Worm (Caenorhabditis elegans) whole organism, late embryonic: ENCODE results near the gene alg-4.

ENCODE experiments used
- ceh-6 ChIP-seq: fragments of 200-800 bp; sonication (Bioruptor generic); optimal IDR thresholded peaks from 2 replicates; lab custom pipeline; 2018; ENCODE audit warnings: mild to moderate bottlenecking, missing genetic modification characterization, missing compliant biosample characterization
- elt-2 ChIP-seq: sonication (generic microtip); optimal IDR thresholded peaks from 2 replicates; lab custom pipeline; 2016; ENCODE audit warnings: missing genetic modification reagents, missing genetic modification characterization, missing compliant biosample characterization
- ets-4 ChIP-seq: sonication (generic microtip); optimal IDR thresholded peaks from 2 replicates; lab custom pipeline; 2016; ENCODE audit warnings: missing genetic modification characterization, missing compliant biosample characterization
- madf-2 ChIP-seq: sonication (generic microtip); optimal IDR thresholded peaks from 2 replicates; lab custom pipeline; 2017; ENCODE audit warnings: missing genetic modification characterization, missing compliant biosample characterization
- nhr-11 ChIP-seq: fragments of 150-350 bp; optimal IDR thresholded peaks from 2 replicates; lab custom pipeline; 2014; ENCODE audit warnings: missing biosample characterization, missing genetic modification characterization
- pat-9 ChIP-seq: fragments of 200-800 bp; sonication (Bioruptor generic); optimal IDR thresholded peaks from 2 replicates; lab custom pipeline; 2018; ENCODE audit warnings: mild to moderate bottlenecking, missing genetic modification characterization, moderate library complexity, missing compliant biosample characterization
- sox-2 ChIP-seq: fragments of 200-800 bp; sonication (Bioruptor generic); IDR thresholded peaks from 2 replicates; pipeline ENCODE4 v1.3.6; 2022; ENCODE audit warnings: missing genetic modification reagents, missing genetic modification characterization, missing compliant biosample characterization
- zip-5 ChIP-seq: sonication (generic microtip); optimal IDR thresholded peaks from 2 replicates; lab custom pipeline; 2016; ENCODE audit warnings: missing genetic modification characterization, missing compliant biosample characterization

- no peak for TF ChIP-seq pat-9 (tag; lab: Kevin White, UChicago)
- TF ChIP-seq nhr-11 (tag; lab: Kevin White, UChicago) = no peak
- no peak for TF ChIP-seq ceh-6 (GFP tag; lab: Kevin White, UChicago)
- no peak for TF ChIP-seq sox-2 (GFP tag; lab: Robert Waterston, UW)
- no peak for TF ChIP-seq elt-2 (tag; lab: Kevin White, UChicago)
- no peak for TF ChIP-seq madf-2 (tag; lab: Kevin White, UChicago)
- TF ChIP-seq ets-4 (tag; lab: Kevin White, UChicago) = no peak
- no peak for TF ChIP-seq zip-5 (tag; lab: Kevin White, UChicago)
Measured at ce11 chrIII:9878828-9879227, 12.4 kb downstream of the alg-4 start, which contains the start of gene ZK757.2.
